Fruit fly (Drosophila melanogaster) whole organism: Measurements from ENCODE around the gene Mccc1.

Source experiments
- CG8478 ChIP-seq: fragments of >200 bp; optimal IDR thresholded peaks from 2 replicates; lab custom pipeline; 2018; ENCODE audit warnings: inconsistent platforms
- Dll ChIP-seq: fragments of >200 bp; optimal IDR thresholded peaks from 2 replicates; lab custom pipeline; 2017
- EcR ChIP-seq, 2 experiments: fragments of >200 bp; optimal IDR thresholded peaks; 2 replicates each; lab custom pipeline; 2017; ENCODE audit warnings: missing biosample characterization in 2 of 2, missing genetic modification characterization in 2 of 2, missing genetic modification reagents in 2 of 2
- pan ChIP-seq: fragments of >200 bp; optimal IDR thresholded peaks from 2 replicates; lab custom pipeline; 2017
- psq ChIP-seq: fragments of >200 bp; optimal IDR thresholded peaks from 2 replicates; lab custom pipeline; 2017
- usp ChIP-seq: fragments of >200 bp; optimal IDR thresholded peaks from 2 replicates; lab custom pipeline; 2017; ENCODE audit warnings: missing biosample characterization, missing genetic modification characterization, mixed read lengths

- TF ChIP-seq pan (lab: Kevin White, UChicago): no peak
- TF ChIP-seq CG8478 (lab: Kevin White, UChicago): no peak
- no peak for TF ChIP-seq psq
- TF ChIP-seq Dll (lab: Kevin White, UChicago): no peak
- no peak for TF ChIP-seq EcR (GFP tag; optimal IDR thresholded peaks at IDR 0.05; lab: Kevin White, UChicago)
- no peak for TF ChIP-seq usp (GFP tag; lab: Kevin White, UChicago)
Measured at dm6 chr3R:31794457-31794856, 750 bp upstream of the Mccc1 start.
